Fruit fly (Drosophila melanogaster) Kc167 (cell line): Measurements from ENCODE around the gene CG6833.

Experiments used
- Sin3A ChIP-seq: fragments of >200 bp; optimal IDR thresholded peaks from 2 replicates; lab custom pipeline; 2018; ENCODE audit warnings: missing external identifiers
- psq ChIP-seq: fragments of >200 bp; optimal IDR thresholded peaks from 2 replicates; lab custom pipeline; 2017; ENCODE audit warnings: missing external identifiers

DNA sequence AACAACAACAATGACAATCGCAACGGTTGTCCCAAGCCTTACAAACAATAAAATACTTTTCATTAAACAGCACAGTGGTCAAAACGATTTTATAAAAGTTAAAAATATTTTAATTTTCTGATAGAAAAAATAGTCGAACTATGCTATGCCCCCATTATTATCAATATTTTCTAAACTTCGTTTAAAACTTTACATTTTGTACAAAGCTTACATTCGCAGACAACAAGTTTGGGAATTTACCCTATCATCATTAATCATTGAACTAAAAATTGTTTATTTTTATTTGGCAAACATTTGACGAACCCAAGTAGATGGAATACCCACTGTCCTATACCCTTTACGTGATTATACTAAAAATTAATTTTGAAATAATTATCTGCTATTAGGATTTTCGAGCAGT, 27.2 kb downstream of the CG6833 start:
- TF ChIP-seq Sin3A (lab: Kevin White, UChicago) (no peak), psq (lab: Kevin White, UChicago) (no peak)
